Fruit fly (Drosophila melanogaster): ENCODE measurements around the gene wkd.
A peak's percentile ranks its signal among the peaks of the same experiment; 100 is the strongest.

Gene wkd

dm6 chr3R:11617363-11617762, 36.0 kb downstream of the wkd start (continued):
- TF ChIP-seq CG2712 (tag; optimal IDR thresholded peaks at IDR 0.05) (peak; percentile 82), pum (GFP tag; optimal IDR thresholded peaks at IDR 0.05) (peak; percentile 2), CG2875 (GFP tag; optimal IDR thresholded peaks at IDR 0.05) (peak; percentile 52), bsh (GFP tag; optimal IDR thresholded peaks at IDR 0.05) (peak; percentile 33 to 83), CG10366 (GFP tag; IDR thresholded peaks at IDR 0.05) (no peak), CG8944 (GFP tag; optimal IDR thresholded peaks at IDR 0.05) (no peak), Antp (GFP tag; optimal IDR thresholded peaks at IDR 0.05) (peak; percentile 6), CG4404 (GFP tag; IDR thresholded peaks at IDR 0.05) (no peak), CG10321 (GFP tag; IDR thresholded peaks at IDR 0.05) (no peak), CG10543 (GFP tag; optimal IDR thresholded peaks at IDR 0.05) (no peak), CG11398 (GFP tag; optimal IDR thresholded peaks at IDR 0.05) (no peak), CkIIα-i1 (GFP tag; IDR thresholded peaks at IDR 0.05) (no peak), dmrt11E (tag; optimal IDR thresholded peaks at IDR 0.05) (peak; percentile 85), Med (GFP tag) (peak; percentile 49), CG12744 (GFP tag; optimal IDR thresholded peaks at IDR 0.05) (no peak), aop (GFP tag; IDR thresholded peaks at IDR 0.05) (no peak), Dfd (GFP tag; optimal IDR thresholded peaks at IDR 0.05) (no peak), Nf-YB (GFP tag; optimal IDR thresholded peaks at IDR 0.05) (no peak), CG7357 (GFP tag; IDR thresholded peaks at IDR 0.05) (peak; percentile 40; the same call in 1 of the 3 replicates), Meics (GFP tag; optimal IDR thresholded peaks at IDR 0.05) (no peak), Mes4 (GFP tag; optimal IDR thresholded peaks at IDR 0.05) (peak; percentile 4), Hr51 (GFP tag; optimal IDR thresholded peaks at IDR 0.05) (no peak), Gsc (GFP tag; IDR thresholded peaks at IDR 0.05) (no peak), CG9727 (GFP tag; optimal IDR thresholded peaks at IDR 0.05) (peak; percentile 55), wdn (GFP tag; IDR thresholded peaks at IDR 0.05) (no peak), salm (tag; optimal IDR thresholded peaks at IDR 0.05) (no peak), CG2202 (tag; optimal IDR thresholded peaks at IDR 0.05) (peak; percentile 64), CG13287 (GFP tag; IDR thresholded peaks at IDR 0.05; ENCODE audit: partially characterized antibody) (no peak), CG15514 (GFP tag; optimal IDR thresholded peaks at IDR 0.05) (no peak), CG9437 (GFP tag; optimal IDR thresholded peaks at IDR 0.05) (peak; percentile 25), CG1529 (GFP tag; optimal IDR thresholded peaks at IDR 0.05) (peak; percentile 42), NC2α (GFP tag; optimal IDR thresholded peaks at IDR 0.05) (no peak), Vsx1 (GFP tag; optimal IDR thresholded peaks at IDR 0.05) (no peak), Hsf (GFP tag; optimal IDR thresholded peaks at IDR 0.05) (peak; percentile 57), CG6791 (GFP tag; IDR thresholded peaks at IDR 0.05; ENCODE audit: partially characterized antibody) (no peak), inv (GFP tag; IDR thresholded peaks at IDR 0.05; ENCODE audit: partially characterized antibody) (no peak), ara (GFP tag; IDR thresholded peaks at IDR 0.05) (no peak), Atf-2 (GFP tag; optimal IDR thresholded peaks at IDR 0.05) (peak; percentile 26), CG18262 (tag; optimal IDR thresholded peaks at IDR 0.05) (peak; percentile 73), BEAF-32 (GFP tag; optimal IDR thresholded peaks at IDR 0.05) (no peak), CG31224 (GFP tag; IDR thresholded peaks at IDR 0.05) (no peak), Pdp1 (GFP tag; optimal IDR thresholded peaks at IDR 0.05) (peak in 1 of 2 experiments; percentile 12), CG16815 (GFP tag; optimal IDR thresholded peaks at IDR 0.05) (peak; percentile 48), CG34422 (GFP tag; IDR thresholded peaks at IDR 0.05) (no peak), CG10147 (GFP tag; optimal IDR thresholded peaks at IDR 0.05) (no peak), CG3163 (GFP tag; optimal IDR thresholded peaks at IDR 0.05) (no peak), crp (GFP tag; optimal IDR thresholded peaks at IDR 0.05) (no peak), CG1603 (tag; optimal IDR thresholded peaks at IDR 0.05) (peak; percentile 58), Optix (GFP tag; IDR thresholded peaks at IDR 0.05) (no peak), chinmo (GFP tag; IDR thresholded peaks at IDR 0.05; ENCODE audit: partially characterized antibody) (no peak), Side (GFP tag; optimal IDR thresholded peaks at IDR 0.05) (no peak)

Measured in whole organism, embryonic.